Worm (Caenorhabditis elegans) whole organism, late embryonic: ENCODE results near the gene hil-6.

Experiments
- ceh-24 ChIP-seq: sonication (generic microtip); optimal IDR thresholded peaks from 2 replicates; lab custom pipeline; 2016; ENCODE audit warnings: mild to moderate bottlenecking, missing genetic modification characterization, missing compliant biosample characterization
- ceh-9 ChIP-seq: sonication (generic microtip); optimal IDR thresholded peaks from 2 replicates; lab custom pipeline; 2016; ENCODE audit warnings: mild to moderate bottlenecking, missing genetic modification characterization, inconsistent platforms, missing compliant biosample characterization
- dve-1 ChIP-seq: sonication (generic microtip); optimal IDR thresholded peaks from 2 replicates; lab custom pipeline; 2017; ENCODE audit warnings: antibody characterized with exemption, mild to moderate bottlenecking, missing genetic modification characterization, missing compliant biosample characterization
- eyg-1 ChIP-seq: sonication (generic microtip); optimal IDR thresholded peaks from 2 replicates; lab custom pipeline; 2016; ENCODE audit warnings: missing genotype, missing genetic modification characterization, missing compliant biosample characterization
- madf-2 ChIP-seq: sonication (generic microtip); optimal IDR thresholded peaks from 2 replicates; lab custom pipeline; 2017; ENCODE audit warnings: missing genetic modification characterization, missing compliant biosample characterization
- sox-4 ChIP-seq: sonication (generic microtip); optimal IDR thresholded peaks from 2 replicates; lab custom pipeline; 2017; ENCODE audit warnings: mild to moderate bottlenecking, missing genetic modification characterization, inconsistent platforms, missing compliant biosample characterization
- unc-86 ChIP-seq: sonication (generic microtip); optimal IDR thresholded peaks from 2 replicates; lab custom pipeline; 2016; ENCODE audit warnings: missing genetic modification characterization, missing compliant biosample characterization

DNA sequence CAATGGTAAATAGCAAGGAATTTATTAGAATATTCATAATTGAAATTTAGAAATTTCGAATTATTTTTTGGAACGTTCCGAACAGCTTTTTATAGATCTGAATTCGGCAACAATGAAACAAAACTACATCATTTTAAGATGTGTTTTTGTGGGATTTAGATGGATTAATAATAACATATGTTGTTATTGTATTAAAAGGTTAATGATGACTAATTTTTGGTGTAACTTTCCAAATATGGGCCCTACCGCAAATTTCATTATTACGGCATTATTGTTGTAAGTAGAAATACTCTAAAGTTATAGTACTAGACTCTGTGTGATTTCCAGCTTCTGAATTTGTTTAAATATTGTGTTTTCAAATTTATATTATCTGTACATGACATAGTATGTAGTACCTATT is 17.5 kb downstream of the hil-6 start, which contains the start of gene F59A7.11:
- no peak for TF ChIP-seq ceh-9
- TF ChIP-seq sox-4, result no peak
- no peak for TF ChIP-seq dve-1
- TF ChIP-seq eyg-1 (tag; lab: Kevin White, UChicago), result no peak
- TF ChIP-seq unc-86 (tag; lab: Kevin White, UChicago), result no peak
- TF ChIP-seq madf-2, result no peak
- TF ChIP-seq ceh-24, result no peak
